Worm (Caenorhabditis elegans): ENCODE results near the gene glc-1.

The glc-1 gene

DNA sequence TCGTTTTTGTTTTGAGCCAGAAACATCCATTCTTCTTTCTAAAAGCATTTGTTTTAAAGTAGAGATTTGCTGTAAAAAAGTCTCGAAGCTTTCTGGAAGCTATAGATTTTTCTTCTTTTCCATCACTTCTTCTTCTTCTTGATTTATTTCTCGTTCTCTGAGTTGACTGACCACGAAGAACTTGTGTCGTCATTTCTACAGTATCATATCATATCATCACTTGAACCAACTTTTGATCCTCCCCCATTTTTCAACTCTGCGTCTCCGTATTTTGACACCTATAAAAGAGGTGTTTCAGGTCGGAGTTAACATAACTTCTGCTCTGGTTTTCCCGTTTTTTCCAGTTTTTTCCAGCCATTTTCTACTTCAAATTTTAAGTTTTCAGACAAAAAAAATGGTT is 4.9 kb upstream of the glc-1 start, which contains the start of gene F11A5.9:
Gene F11A5.9 (plus strand): TSS at position 386 of the 400 bp plus-strand sequence.
- TF ChIP-seq snpc-1.1 (tag; optimal IDR thresholded peaks at IDR 0.05; ENCODE audit: insufficient read depth) = no peak
- TF ChIP-seq mxl-1 (tag; optimal IDR thresholded peaks at IDR 0.05) = no peak
- no peak for TF ChIP-seq madf-8 (GFP tag; conservative IDR thresholded peaks at IDR 0.05)
- TF ChIP-seq pha-4 (tag; optimal IDR thresholded peaks at IDR 0.05) = no peak
- no peak for TF ChIP-seq F52B5.7 (tag; optimal IDR thresholded peaks at IDR 0.05)
- no peak for TF ChIP-seq let-526 (GFP tag; IDR thresholded peaks at IDR 0.05)
- no peak for TF ChIP-seq Y95B8A.8 (GFP tag; IDR thresholded peaks at IDR 0.05)
- no peak for TF ChIP-seq efl-1 (GFP tag; optimal IDR thresholded peaks at IDR 0.05)
- TF ChIP-seq lin-26 (GFP tag; IDR thresholded peaks at IDR 0.05) = no peak
- no peak for TF ChIP-seq lsl-1 (GFP tag; optimal IDR thresholded peaks at IDR 0.05)
- no peak for TF ChIP-seq hmg-20 (GFP tag; IDR thresholded peaks at IDR 0.05)
- TF ChIP-seq F39B2.1 (GFP tag; IDR thresholded peaks at IDR 0.05) = no peak
- TF ChIP-seq athp-1 (tag; optimal IDR thresholded peaks at IDR 0.05) = no peak
- TF ChIP-seq ets-4 (GFP tag; optimal IDR thresholded peaks at IDR 0.05) = no peak
- TF ChIP-seq madf-10 (tag; optimal IDR thresholded peaks at IDR 0.05) = no peak
- no peak for TF ChIP-seq repo-1 (tag; optimal IDR thresholded peaks at IDR 0.05)
- no peak for TF ChIP-seq Y56A3A.18 (GFP tag; IDR thresholded peaks at IDR 0.05)

DNA sequence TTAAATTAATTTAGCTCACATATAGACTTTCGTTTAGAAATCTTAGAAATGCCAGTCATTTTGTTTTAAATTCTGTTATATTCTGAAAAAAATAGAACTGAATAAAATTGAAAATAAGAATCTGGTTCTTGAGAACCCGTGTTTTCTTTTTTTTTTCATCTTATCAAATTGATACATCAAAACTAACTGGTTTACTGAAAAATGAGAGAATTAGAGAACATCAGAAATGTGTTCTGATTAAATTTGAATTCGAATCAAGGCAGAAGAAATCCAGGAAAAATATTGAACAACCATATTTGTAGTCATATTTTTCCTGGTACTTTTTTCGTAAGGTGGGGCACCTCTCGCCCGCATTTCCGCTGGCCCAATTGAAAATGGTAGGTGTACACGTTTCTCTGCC is 912 bp upstream of the glc-1 start, which contains the start of gene F11A5.15:
Gene F11A5.15 (minus strand): TSS at position 101 of the 400 bp plus-strand sequence.
- TF ChIP-seq pbrm-1 (GFP tag; IDR thresholded peaks at IDR 0.05) = no peak
- no peak for TF ChIP-seq ceh-27 (GFP tag; optimal IDR thresholded peaks at IDR 0.05)
- no peak for TF ChIP-seq F49E8.2 (tag; optimal IDR thresholded peaks at IDR 0.05; ENCODE audit: insufficient read depth)
- no peak for TF ChIP-seq xnd-1 (tag; optimal IDR thresholded peaks at IDR 0.05)
- no peak for TF ChIP-seq Y79H2A.3 (GFP tag; conservative IDR thresholded peaks at IDR 0.05)
- no peak for TF ChIP-seq B0336.3 (GFP tag; IDR thresholded peaks at IDR 0.05)
- TF ChIP-seq F55B11.4 (tag; optimal IDR thresholded peaks at IDR 0.05; ENCODE audit: borderline replicate concordance, insufficient read depth) = no peak

DNA sequence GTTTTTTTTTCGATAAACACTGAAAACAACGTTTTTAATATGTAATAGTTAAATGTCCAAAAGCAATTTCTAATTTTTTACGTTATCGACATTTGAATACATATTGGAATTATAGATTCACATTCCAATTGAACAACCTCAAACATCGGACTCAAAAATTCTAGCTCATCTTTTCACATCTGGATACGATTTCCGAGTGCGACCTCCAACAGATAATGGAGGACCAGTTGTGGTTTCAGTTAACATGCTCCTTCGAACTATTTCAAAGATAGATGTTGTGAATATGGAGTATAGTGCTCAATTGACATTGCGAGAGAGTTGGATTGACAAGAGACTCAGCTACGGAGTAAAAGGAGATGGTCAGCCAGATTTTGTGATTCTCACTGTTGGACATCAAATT is 586 bp downstream of the glc-1 start:
- TF ChIP-seq zim-3 (tag; optimal IDR thresholded peaks at IDR 0.05) = no peak
- no peak for TF ChIP-seq B0261.1 (tag; optimal IDR thresholded peaks at IDR 0.05)
- TF ChIP-seq egrh-3 (GFP tag; IDR thresholded peaks at IDR 0.05) = no peak
- TF ChIP-seq K11D2.4 (GFP tag; IDR thresholded peaks at IDR 0.05) = no peak
- no peak for TF ChIP-seq hlh-26 (GFP tag; conservative IDR thresholded peaks at IDR 0.05)
- no peak for TF ChIP-seq nhr-27 (tag; optimal IDR thresholded peaks at IDR 0.05)
- no peak for TF ChIP-seq B0035.1 (tag; optimal IDR thresholded peaks at IDR 0.05)
- TF ChIP-seq repo-1 (tag; optimal IDR thresholded peaks at IDR 0.05) = no peak
- no peak for TF ChIP-seq ztf-18 (tag; optimal IDR thresholded peaks at IDR 0.05)
- TF ChIP-seq madf-6 (GFP tag; IDR thresholded peaks at IDR 0.05) = no peak
- no peak for TF ChIP-seq unc-130 (GFP tag; optimal IDR thresholded peaks at IDR 0.05)
- TF ChIP-seq him-1 (tag; optimal IDR thresholded peaks at IDR 0.05) = no peak

DNA sequence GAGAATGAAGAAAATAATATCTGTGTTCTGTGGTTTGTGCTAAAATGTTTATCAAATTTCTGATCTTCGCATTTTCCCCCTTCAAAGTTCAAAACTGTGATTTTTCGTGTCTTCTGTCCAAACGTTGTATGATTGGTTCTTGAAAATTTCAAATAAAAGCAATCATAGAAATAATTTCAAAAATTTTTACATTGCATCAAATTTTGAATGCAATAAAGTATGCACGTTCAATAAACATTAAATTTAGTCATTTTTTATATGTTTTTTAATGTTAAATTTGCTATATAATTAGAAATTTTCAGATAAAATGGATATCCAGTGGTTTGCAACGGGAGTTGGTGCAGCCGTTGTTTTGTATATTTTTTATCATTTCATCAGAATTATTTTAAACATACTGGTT is 4.6 kb downstream of the glc-1 start, which contains the start of gene stdh-2:
Gene stdh-2 (plus strand): TSS at position 301 of the 400 bp plus-strand sequence.
- TF ChIP-seq F33H1.4 (GFP tag; IDR thresholded peaks at IDR 0.05) (no peak), mel-28 (tag; optimal IDR thresholded peaks at IDR 0.05; ENCODE audit: borderline replicate concordance) (no peak), cebp-1 (GFP tag; IDR thresholded peaks at IDR 0.05) (no peak), cebp-1 (tag; optimal IDR thresholded peaks at IDR 0.05) (no peak), rcor-1 (GFP tag; IDR thresholded peaks at IDR 0.05) (no peak), Y79H2A.3 (GFP tag; conservative IDR thresholded peaks at IDR 0.05) (no peak)
